Worm (Caenorhabditis elegans) whole organism, L1 larva: ENCODE data around the gene T04F8.8.

Source experiments
- C04F5.9 ChIP-seq: sonication (generic microtip); optimal IDR thresholded peaks from 2 replicates; lab custom pipeline; 2016; ENCODE audit warnings: missing genetic modification characterization, missing compliant biosample characterization
- C16A3.4 ChIP-seq: fragments of 150-350 bp; optimal IDR thresholded peaks from 2 replicates; lab custom pipeline; 2014; ENCODE audit warnings: missing biosample characterization, missing genetic modification characterization
- Y116A8C.19 ChIP-seq: sonication (generic microtip); optimal IDR thresholded peaks from 2 replicates; lab custom pipeline; 2016; ENCODE audit warnings: missing compliant biosample characterization, missing genetic modification characterization, borderline replicate concordance
- aha-1 ChIP-seq: fragments of 150-350 bp; optimal IDR thresholded peaks from 2 replicates; lab custom pipeline; 2014; ENCODE audit warnings: missing biosample characterization, missing genetic modification characterization
- ama-1 ChIP-seq: fragments of 150-350 bp; optimal IDR thresholded peaks from 2 replicates; lab custom pipeline; 2014
- blmp-1 ChIP-seq: fragments of 150-350 bp; optimal IDR thresholded peaks from 2 replicates; lab custom pipeline; 2014; ENCODE audit warnings: missing biosample characterization, missing genetic modification characterization
- ceh-8 ChIP-seq: fragments of 200-800 bp; sonication (Bioruptor generic); optimal IDR thresholded peaks from 2 replicates; lab custom pipeline; 2018; ENCODE audit warnings: mild to moderate bottlenecking, missing genetic modification characterization, moderate library complexity, missing compliant biosample characterization
- ceh-82 ChIP-seq, 3 experiments: fragments of 150-350 bp in 1 of 3; sonication (generic microtip) in 2 of 3; optimal IDR thresholded peaks; 2 replicates each; lab custom pipeline; 2014 to 2017; ENCODE audit warnings: missing biosample characterization in 3 of 3, missing genetic modification characterization in 3 of 3
- ceh-88 ChIP-seq: fragments of 200-800 bp; sonication (Bioruptor generic); IDR thresholded peaks from 2 replicates; pipeline ENCODE4 v1.3.6; 2022; ENCODE audit warnings: missing genetic modification characterization, missing compliant biosample characterization
- ces-1 ChIP-seq: fragments of 150-350 bp; optimal IDR thresholded peaks from 2 replicates; lab custom pipeline; 2014; ENCODE audit warnings: missing biosample characterization, missing genetic modification reagents, missing genetic modification characterization
- dpl-1 ChIP-seq, 3 experiments: fragments of 150-350 bp in 2 of 3; sonication (generic microtip) in 1 of 3; optimal IDR thresholded peaks; 2 replicates each; lab custom pipeline; 2014 to 2017; ENCODE audit warnings: missing biosample characterization in 3 of 3, missing genetic modification characterization in 3 of 3, missing genetic modification reagents in 3 of 3
- efl-1 ChIP-seq, 4 experiments: fragments of 150-350 bp; optimal IDR thresholded peaks in 3 of 4; peaks in 1 of 4; 1 replicate in 1 of 4; 2 replicates in 3 of 4; lab custom pipeline; 2014; ENCODE audit warnings: missing biosample characterization in 2 of 4, missing genetic modification characterization in 2 of 4, missing genetic modification reagents in 2 of 4
- efl-3 ChIP-seq: fragments of 200-800 bp; sonication (Bioruptor generic); optimal IDR thresholded peaks from 2 replicates; lab custom pipeline; 2018; ENCODE audit warnings: mild to moderate bottlenecking, missing genetic modification characterization, missing compliant biosample characterization
- egl-13 ChIP-seq: sonication (generic microtip); optimal IDR thresholded peaks from 2 replicates; lab custom pipeline; 2016; ENCODE audit warnings: missing genotype, missing genetic modification reagents, missing genetic modification characterization, missing compliant biosample characterization
- egl-27 ChIP-seq, 2 experiments: fragments of 150-350 bp in 1 of 2; sonication (generic microtip); optimal IDR thresholded peaks; 3 replicates each; lab custom pipeline; 2017 to 2018; ENCODE audit warnings: missing biosample characterization in 2 of 2, missing genetic modification characterization in 2 of 2, missing genetic modification reagents in 2 of 2
- elt-3 ChIP-seq, 6 experiments: fragments of 150-350 bp in 1 of 6; sonication (generic microtip); optimal IDR thresholded peaks; 2 replicates each; lab custom pipeline; 2017 to 2018; ENCODE audit warnings: missing biosample characterization in 6 of 6, missing genetic modification characterization in 6 of 6, inconsistent platforms in 1 of 6
- fkh-8 ChIP-seq: sonication (generic microtip); optimal IDR thresholded peaks from 2 replicates; lab custom pipeline; 2016; ENCODE audit warnings: mild to moderate bottlenecking, missing genetic modification characterization, missing compliant biosample characterization
- hlh-17 ChIP-seq: fragments of 200-800 bp; sonication (Bioruptor generic); optimal IDR thresholded peaks from 2 replicates; lab custom pipeline; 2018; ENCODE audit warnings: missing genetic modification characterization, mild to moderate bottlenecking, missing compliant biosample characterization, moderate library complexity, borderline replicate concordance
- hlh-4 ChIP-seq: sonication (generic microtip); optimal IDR thresholded peaks from 2 replicates; lab custom pipeline; 2016; ENCODE audit warnings: mild to moderate bottlenecking, missing genetic modification characterization, missing compliant biosample characterization
- isw-1 ChIP-seq: fragments of 200-800 bp; sonication (Bioruptor generic); IDR thresholded peaks from 2 replicates; pipeline ENCODE4 v1.3.6; 2022; ENCODE audit warnings: missing genetic modification characterization, missing compliant biosample characterization
- lin-13 ChIP-seq: fragments of 150-350 bp; optimal IDR thresholded peaks from 2 replicates; lab custom pipeline; 2014; ENCODE audit warnings: missing biosample characterization, missing genetic modification reagents, missing genetic modification characterization
- lin-14 ChIP-seq: fragments of 200-800 bp; sonication (Bioruptor generic); optimal IDR thresholded peaks from 2 replicates; lab custom pipeline; 2018; ENCODE audit warnings: mild to moderate bottlenecking, missing genetic modification characterization, moderate library complexity, missing compliant biosample characterization
- lin-35 ChIP-seq, 2 experiments: fragments of 150-350 bp; optimal IDR thresholded peaks; 2 replicates each; lab custom pipeline; 2014; ENCODE audit warnings: missing biosample characterization in 2 of 2, missing genetic modification characterization in 2 of 2, missing genetic modification reagents in 2 of 2
- lsy-2 ChIP-seq, 2 experiments: fragments of 150-350 bp; optimal IDR thresholded peaks; 2 replicates each; lab custom pipeline; 2014; ENCODE audit warnings: missing biosample characterization in 2 of 2, missing genetic modification characterization in 2 of 2
- mab-9 ChIP-seq: fragments of 200-800 bp; sonication (Bioruptor generic); IDR thresholded peaks from 2 replicates; pipeline ENCODE4 v1.3.6; 2022; ENCODE audit warnings: missing genetic modification reagents, missing genetic modification characterization, missing compliant biosample characterization
- mep-1 ChIP-seq: fragments of 150-350 bp; optimal IDR thresholded peaks from 2 replicates; lab custom pipeline; 2014; ENCODE audit warnings: missing biosample characterization, missing genetic modification characterization
- nhr-11 ChIP-seq: fragments of 150-350 bp; optimal IDR thresholded peaks from 2 replicates; lab custom pipeline; 2014; ENCODE audit warnings: missing biosample characterization, missing genetic modification characterization
- nhr-12 ChIP-seq: sonication (generic microtip); optimal IDR thresholded peaks from 2 replicates; lab custom pipeline; 2017; ENCODE audit warnings: missing biosample characterization, missing genetic modification characterization
- nhr-19 ChIP-seq: fragments of 200-800 bp; sonication (Bioruptor generic); conservative IDR thresholded peaks from 2 replicates; pipeline ENCODE4 v1.3.6; 2022; ENCODE audit warnings: missing genetic modification characterization, missing compliant biosample characterization
- nhr-28 ChIP-seq: fragments of 150-350 bp; optimal IDR thresholded peaks from 2 replicates; lab custom pipeline; 2014; ENCODE audit warnings: missing biosample characterization, missing genetic modification characterization
- nhr-47 ChIP-seq: sonication (generic microtip); optimal IDR thresholded peaks from 2 replicates; lab custom pipeline; 2016; ENCODE audit warnings: mild to moderate bottlenecking, missing genetic modification characterization, moderate library complexity, missing compliant biosample characterization
- nhr-71 ChIP-seq: sonication (generic microtip); optimal IDR thresholded peaks from 2 replicates; lab custom pipeline; 2016; ENCODE audit warnings: mild to moderate bottlenecking, missing genetic modification characterization, moderate library complexity, missing compliant biosample characterization
- nhr-85 ChIP-seq: sonication (generic microtip); peaks from one replicate; lab custom pipeline; 2016; ENCODE audit warnings: missing genetic modification characterization, inconsistent platforms, missing compliant biosample characterization
- rnt-1 ChIP-seq: sonication (generic microtip); optimal IDR thresholded peaks from 2 replicates; lab custom pipeline; 2016; ENCODE audit warnings: mild to moderate bottlenecking, missing genetic modification characterization, moderate library complexity, missing compliant biosample characterization
- snpc-4 ChIP-seq: fragments of 150-350 bp; optimal IDR thresholded peaks from 2 replicates; lab custom pipeline; 2014; ENCODE audit warnings: missing biosample characterization, missing genetic modification characterization
- snu-23 ChIP-seq: sonication (generic microtip); optimal IDR thresholded peaks from 2 replicates; lab custom pipeline; 2016; ENCODE audit warnings: missing genetic modification characterization, missing compliant biosample characterization
- swsn-7 ChIP-seq: sonication (generic microtip); optimal IDR thresholded peaks from 2 replicates; lab custom pipeline; 2016; ENCODE audit warnings: missing genetic modification characterization, missing compliant biosample characterization
- tbx-2 ChIP-seq: sonication (generic microtip); optimal IDR thresholded peaks from 2 replicates; lab custom pipeline; 2016; ENCODE audit warnings: missing genetic modification characterization, missing compliant biosample characterization
- unc-30 ChIP-seq: sonication (generic microtip); optimal IDR thresholded peaks from 2 replicates; lab custom pipeline; 2017; ENCODE audit warnings: missing biosample characterization, missing genetic modification characterization
- unc-62 ChIP-seq: fragments of 150-350 bp; optimal IDR thresholded peaks from 2 replicates; lab custom pipeline; 2014; ENCODE audit warnings: missing biosample characterization, missing genetic modification reagents, missing genetic modification characterization
- unc-86 ChIP-seq: sonication (generic microtip); optimal IDR thresholded peaks from 2 replicates; lab custom pipeline; 2016; ENCODE audit warnings: missing genetic modification characterization, missing compliant biosample characterization
- unc-98 ChIP-seq: fragments of 200-800 bp; sonication (Bioruptor generic); IDR thresholded peaks from 2 replicates; pipeline ENCODE4 v1.3.6; 2022; ENCODE audit warnings: missing genetic modification characterization, missing compliant biosample characterization
- xbp-1 ChIP-seq: sonication (generic microtip); optimal IDR thresholded peaks from 2 replicates; lab custom pipeline; 2016; ENCODE audit warnings: missing genetic modification characterization, missing compliant biosample characterization
- ztf-11 ChIP-seq, 2 experiments: sonication (generic microtip); optimal IDR thresholded peaks; 2 replicates each; lab custom pipeline; 2016 to 2017; ENCODE audit warnings: missing genetic modification characterization in 2 of 2, missing biosample characterization in 1 of 2, missing compliant biosample characterization in 1 of 2

The T04F8.8 gene

ce11 chrX:11662557-11662956 is 15.3 kb downstream of the T04F8.8 start:
- TF ChIP-seq lsy-2 (tag; optimal IDR thresholded peaks at IDR 0.05; lab: Kevin White, UChicago): no peak
- TF ChIP-seq unc-86 (tag; lab: Kevin White, UChicago): no peak
- TF ChIP-seq lin-35 (GFP tag; optimal IDR thresholded peaks at IDR 0.05; lab: Kevin White, UChicago): peak in 1 of 2 experiments; percentile 19
- TF ChIP-seq efl-1 (optimal IDR thresholded peaks at IDR 0.05; lab: Kevin White, UChicago): peak; percentile 22 to 33
- peak; percentile 27 to 95 for TF ChIP-seq efl-1 (GFP tag; optimal IDR thresholded peaks at IDR 0.05 in 1 of 2; lab: Kevin White, UChicago)
- no peak for TF ChIP-seq unc-62 (GFP tag; lab: Kevin White, UChicago)
- TF ChIP-seq rnt-1: peak; percentile 8
- no peak for TF ChIP-seq C04F5.9 (tag; lab: Kevin White, UChicago)
- TF ChIP-seq ceh-88 (GFP tag; lab: Robert Waterston, UW): no peak
- no peak for TF ChIP-seq ztf-11 (tag; optimal IDR thresholded peaks at IDR 0.05; lab: Kevin White, UChicago)
- TF ChIP-seq ces-1: no peak
- peak in 2 of 3 experiments; percentile 43 to 47 for TF ChIP-seq dpl-1 (GFP tag; optimal IDR thresholded peaks at IDR 0.05; lab: Kevin White, UChicago)
- TF ChIP-seq fkh-8: peak; percentile 17
- TF ChIP-seq nhr-28: no peak
- no peak for TF ChIP-seq swsn-7 (tag; lab: Kevin White, UChicago)
- no peak for TF ChIP-seq hlh-17 (GFP tag; lab: Kevin White, UChicago)
- TF ChIP-seq mep-1 (tag; lab: Kevin White, UChicago): no peak

- TF ChIP-seq lin-14 (GFP tag; lab: Kevin White, UChicago) (peak; percentile 1), efl-1 (optimal IDR thresholded peaks at IDR 0.05; lab: Kevin White, UChicago) (no peak), efl-1 (GFP tag; optimal IDR thresholded peaks at IDR 0.05 in 1 of 2; lab: Kevin White, UChicago) (peak in 1 of 2 experiments; percentile 86), Y116A8C.19 (no peak), egl-27 (tag; optimal IDR thresholded peaks at IDR 0.05; lab: Kevin White, UChicago) (no peak), egl-13 (tag; lab: Kevin White, UChicago) (no peak)
- TF ChIP-seq, all 84 proteins: peak for 2
Measured at ce11 chrX:11664184-11664583, 16.9 kb downstream of the T04F8.8 start.

ce11 chrX:11665522-11666017 is 18.3 kb downstream of the T04F8.8 start:
- no peak for TF ChIP-seq Y116A8C.19
- peak; percentile 96 for TF ChIP-seq blmp-1 (tag; lab: Kevin White, UChicago)
- no peak for TF ChIP-seq ceh-8 (GFP tag; lab: Kevin White, UChicago)
- no peak for TF ChIP-seq efl-3 (GFP tag; lab: Kevin White, UChicago)
- TF ChIP-seq elt-3 (tag; optimal IDR thresholded peaks at IDR 0.05; lab: Kevin White, UChicago): peak in 1 of 6 experiments; percentile 16
- TF ChIP-seq mab-9 (GFP tag; lab: Robert Waterston, UW): no peak
- no peak for TF ChIP-seq nhr-11 (tag; lab: Kevin White, UChicago)

ce11 chrX:11666545-11667177 is 19.4 kb downstream of the T04F8.8 start, which contains the start of gene noca-2:
Gene noca-2 (plus strand): TSS chrX:11667127.
- TF ChIP-seq snu-23 (peak; percentile 45), ceh-82 (tag; optimal IDR thresholded peaks at IDR 0.05; lab: Kevin White, UChicago) (peak; percentile 3 to 39 (median 8)), ama-1 (lab: Kevin White, UChicago) (no peak), hlh-4 (tag; lab: Kevin White, UChicago) (no peak), mep-1 (tag; lab: Kevin White, UChicago) (peak; percentile 12), nhr-19 (GFP tag; lab: Robert Waterston, UW) (no peak), nhr-71 (tag; lab: Kevin White, UChicago) (peak; percentile 37), blmp-1 (tag; lab: Kevin White, UChicago) (peak; percentile 11), ceh-88 (GFP tag; lab: Robert Waterston, UW) (no peak), unc-98 (GFP tag; lab: Robert Waterston, UW) (no peak), lsy-2 (tag; optimal IDR thresholded peaks at IDR 0.05; lab: Kevin White, UChicago) (peak in 1 of 2 experiments; percentile 44), nhr-47 (tag; lab: Kevin White, UChicago) (peak; percentile 11), aha-1 (tag; lab: Kevin White, UChicago) (no peak), egl-13 (tag; lab: Kevin White, UChicago) (no peak), snpc-4 (tag; lab: Kevin White, UChicago) (no peak), rnt-1 (peak; percentile 21), lin-14 (GFP tag; lab: Kevin White, UChicago) (peak; percentile 82), tbx-2 (peak; percentile 12), xbp-1 (tag; lab: Kevin White, UChicago) (peak; percentile 11), nhr-85 (tag; lab: Kevin White, UChicago) (peak; percentile 46), efl-1 (optimal IDR thresholded peaks at IDR 0.05; lab: Kevin White, UChicago) (peak; percentile 5 to 53), efl-1 (GFP tag; optimal IDR thresholded peaks at IDR 0.05 in 1 of 2; lab: Kevin White, UChicago) (peak in 1 of 2 experiments; percentile 84), nhr-12 (no peak), lin-13 (no peak), C16A3.4 (tag; lab: Kevin White, UChicago) (no peak), unc-30 (tag; lab: Kevin White, UChicago) (no peak), isw-1 (GFP tag; lab: Robert Waterston, UW) (0 out of 2 replicates have a peak, but pooled peaks have one; percentile 13)
